Fruit fly (Drosophila melanogaster) whole organism, embryonic: ENCODE data around the gene meigo.

ENCODE experiments used
- CG10431 ChIP-seq: fragments of 200-800 bp; sonication (Bioruptor generic); optimal IDR thresholded peaks from 3 replicates; lab custom pipeline; 2018; ENCODE audit warnings: missing biosample characterization, mild to moderate bottlenecking, missing genetic modification characterization
- CG12104 ChIP-seq: fragments of 200-800 bp; sonication (Bioruptor generic); optimal IDR thresholded peaks from 3 replicates; lab custom pipeline; 2016; ENCODE audit warnings: missing biosample characterization, missing genetic modification characterization
- CG12769 ChIP-seq: fragments of 200-800 bp; sonication (Bioruptor generic); optimal IDR thresholded peaks from 2 replicates; lab custom pipeline; 2019; ENCODE audit warnings: missing biosample characterization, mild to moderate bottlenecking, missing genetic modification characterization, moderate library complexity
- CG14860 ChIP-seq: fragments of 200-800 bp; sonication (Bioruptor generic); IDR thresholded peaks from 3 replicates; pipeline ENCODE4 v1.3.6; 2022; ENCODE audit warnings: missing biosample characterization, missing genetic modification characterization; ENCODE audit not compliant: partially characterized antibody
- CG16779 ChIP-seq: fragments of 200-800 bp; sonication (Bioruptor generic); IDR thresholded peaks from 2 replicates; pipeline ENCODE4 v1.3.6; 2022; ENCODE audit warnings: missing biosample characterization, missing genetic modification characterization
- CG17612 ChIP-seq: fragments of 200-800 bp; sonication (Bioruptor generic); IDR thresholded peaks from 2 replicates; pipeline ENCODE4 v1.3.6; 2022; ENCODE audit warnings: missing biosample characterization, missing genetic modification characterization
- CG2875 ChIP-seq: fragments of 200-800 bp; sonication (Bioruptor generic); optimal IDR thresholded peaks from 2 replicates; lab custom pipeline; 2017; ENCODE audit warnings: missing biosample characterization, mild to moderate bottlenecking, missing genetic modification characterization, missing genetic modification reagents
- CG31224 ChIP-seq: fragments of 200-800 bp; sonication (Bioruptor generic); IDR thresholded peaks from 2 replicates; pipeline ENCODE4 v1.3.6; 2022; ENCODE audit warnings: missing biosample characterization, missing genetic modification characterization
- CG3995 ChIP-seq: fragments of 200-800 bp; sonication (Bioruptor generic); optimal IDR thresholded peaks from 3 replicates; lab custom pipeline; 2016; ENCODE audit warnings: missing biosample characterization, missing genetic modification characterization
- CG4360 ChIP-seq: fragments of 200-800 bp; sonication (Bioruptor generic); IDR thresholded peaks from 2 replicates; pipeline ENCODE4 v1.3.6; 2022; ENCODE audit warnings: missing biosample characterization, missing genetic modification characterization
- CG6683 ChIP-seq: fragments of 200-800 bp; sonication (Bioruptor generic); optimal IDR thresholded peaks from 2 replicates; lab custom pipeline; 2017; ENCODE audit warnings: missing biosample characterization, mild to moderate bottlenecking, missing genetic modification characterization, missing genetic modification reagents
- CG6813 ChIP-seq: fragments of 200-800 bp; sonication (Bioruptor generic); optimal IDR thresholded peaks from 2 replicates; lab custom pipeline; 2017; ENCODE audit warnings: missing biosample characterization, missing genetic modification characterization, mild to moderate bottlenecking, moderate library complexity, missing genetic modification reagents
- CG7987 ChIP-seq: fragments of 200-800 bp; sonication (Bioruptor generic); optimal IDR thresholded peaks from 2 replicates; lab custom pipeline; 2018; ENCODE audit warnings: missing biosample characterization, mild to moderate bottlenecking, missing genetic modification characterization, moderate library complexity
- CG9215 ChIP-seq: fragments of 200-800 bp; sonication (Bioruptor generic); IDR thresholded peaks from 2 replicates; pipeline ENCODE4 v1.3.6; 2022; ENCODE audit warnings: missing biosample characterization, missing genetic modification characterization
- CG9817 ChIP-seq: fragments of 200-800 bp; sonication (Bioruptor generic); optimal IDR thresholded peaks from 2 replicates; lab custom pipeline; 2018; ENCODE audit warnings: missing biosample characterization, mild to moderate bottlenecking, missing genetic modification characterization, moderate library complexity
- D ChIP-seq, 2 experiments: fragments of 200-800 bp in 1 of 2; fragments of >200 bp in 1 of 2; sonication (Bioruptor generic) in 1 of 2; optimal IDR thresholded peaks; 2 replicates in 1 of 2; 3 replicates in 1 of 2; lab custom pipeline; 2017; ENCODE audit warnings: mild to moderate bottlenecking in 1 of 2, missing biosample characterization in 1 of 2, missing genetic modification characterization in 1 of 2, missing genetic modification reagents in 1 of 2
- Drgx ChIP-seq: fragments of 200-800 bp; sonication (Bioruptor generic); IDR thresholded peaks from 2 replicates; pipeline ENCODE4 v1.3.6; 2022; ENCODE audit warnings: missing biosample characterization, missing genetic modification characterization
- Gug ChIP-seq: fragments of 200-800 bp; sonication (Bioruptor generic); IDR thresholded peaks from 4 replicates; pipeline ENCODE4 v1.3.6; 2022; ENCODE audit warnings: missing biosample characterization, missing genetic modification characterization
- HHEX ChIP-seq: fragments of 200-800 bp; sonication (Bioruptor generic); optimal IDR thresholded peaks from 3 replicates; lab custom pipeline; 2017; ENCODE audit warnings: missing biosample characterization, mild to moderate bottlenecking, missing genetic modification characterization, missing genetic modification reagents
- Mad ChIP-seq: fragments of 200-800 bp; sonication (Bioruptor generic); optimal IDR thresholded peaks from 2 replicates; lab custom pipeline; 2016; ENCODE audit warnings: missing biosample characterization, missing genetic modification characterization
- Oli ChIP-seq: fragments of 200-800 bp; sonication (Bioruptor generic); optimal IDR thresholded peaks from 2 replicates; lab custom pipeline; 2018; ENCODE audit warnings: missing biosample characterization, mild to moderate bottlenecking, missing genetic modification characterization, moderate library complexity
- Opbp ChIP-seq: fragments of 200-800 bp; sonication (Bioruptor generic); IDR thresholded peaks from 3 replicates; pipeline ENCODE4 v1.3.6; 2022; ENCODE audit warnings: missing biosample characterization, missing genetic modification characterization; ENCODE audit not compliant: partially characterized antibody
- Sox102F ChIP-seq: fragments of 200-800 bp; sonication (Bioruptor generic); optimal IDR thresholded peaks from 2 replicates; lab custom pipeline; 2018; ENCODE audit warnings: missing biosample characterization, mild to moderate bottlenecking, missing genetic modification characterization, moderate library complexity
- aop ChIP-seq: fragments of 200-800 bp; sonication (Bioruptor generic); IDR thresholded peaks from 2 replicates; pipeline ENCODE4 v1.3.6; 2022; ENCODE audit warnings: missing biosample characterization, missing genetic modification characterization
- ash1 ChIP-seq: fragments of 200-800 bp; sonication (Bioruptor generic); optimal IDR thresholded peaks from 2 replicates; lab custom pipeline; 2018; ENCODE audit warnings: missing biosample characterization, mild to moderate bottlenecking, missing genetic modification characterization
- chif ChIP-seq, 2 experiments: fragments of 200-800 bp; sonication (Bioruptor generic); optimal IDR thresholded peaks; 3 replicates each; lab custom pipeline; 2016; ENCODE audit warnings: missing biosample characterization in 2 of 2, missing genetic modification characterization in 2 of 2
- chinmo ChIP-seq: fragments of 200-800 bp; sonication (Bioruptor generic); IDR thresholded peaks from 4 replicates; pipeline ENCODE4 v1.3.6; 2022; ENCODE audit warnings: missing biosample characterization, missing genetic modification characterization; ENCODE audit not compliant: partially characterized antibody
- dati ChIP-seq: fragments of 200-800 bp; sonication (Bioruptor generic); IDR thresholded peaks from 2 replicates; pipeline ENCODE4 v1.3.6; 2022; ENCODE audit warnings: missing biosample characterization, missing genetic modification characterization
- ems ChIP-seq: fragments of 200-800 bp; sonication (Bioruptor generic); optimal IDR thresholded peaks from 3 replicates; lab custom pipeline; 2016; ENCODE audit warnings: missing biosample characterization, missing genetic modification characterization
- en ChIP-seq: fragments of 200-800 bp; sonication (Bioruptor generic); optimal IDR thresholded peaks from 2 replicates; lab custom pipeline; 2016; ENCODE audit warnings: missing biosample characterization, missing genetic modification characterization
- rib ChIP-seq: fragments of 200-800 bp; sonication (Bioruptor generic); IDR thresholded peaks from 2 replicates; pipeline ENCODE4 v1.3.6; 2022; ENCODE audit warnings: missing biosample characterization, missing genetic modification characterization
- row ChIP-seq: fragments of 200-800 bp; sonication (Bioruptor generic); IDR thresholded peaks from 3 replicates; pipeline ENCODE4 v1.3.6; 2022; ENCODE audit warnings: missing biosample characterization, missing genetic modification characterization
- schlank ChIP-seq: fragments of 200-800 bp; sonication (Bioruptor generic); optimal IDR thresholded peaks from 2 replicates; lab custom pipeline; 2018; ENCODE audit warnings: missing biosample characterization, mild to moderate bottlenecking, missing genetic modification characterization
- ssp ChIP-seq: fragments of 200-800 bp; sonication (Bioruptor generic); IDR thresholded peaks from 2 replicates; pipeline ENCODE4 v1.3.6; 2022; ENCODE audit warnings: missing biosample characterization, missing genetic modification characterization
- stc ChIP-seq: fragments of 200-800 bp; sonication (Bioruptor generic); IDR thresholded peaks from 2 replicates; pipeline ENCODE4 v1.3.6; 2022; ENCODE audit warnings: missing biosample characterization, missing genetic modification characterization
- tll ChIP-seq, 2 experiments: fragments of 200-800 bp in 1 of 2; fragments of >200 bp in 1 of 2; sonication (Bioruptor generic) in 1 of 2; optimal IDR thresholded peaks; 2 replicates each; lab custom pipeline; 2017 to 2019; ENCODE audit warnings: missing biosample characterization in 2 of 2, missing genetic modification characterization in 2 of 2, mild to moderate bottlenecking in 1 of 2, moderate library complexity in 1 of 2
- tx ChIP-seq: fragments of 200-800 bp; sonication (Bioruptor generic); optimal IDR thresholded peaks from 2 replicates; lab custom pipeline; 2016; ENCODE audit warnings: missing biosample characterization, missing genetic modification characterization
- unpg ChIP-seq: fragments of 200-800 bp; sonication (Bioruptor generic); optimal IDR thresholded peaks from 3 replicates; lab custom pipeline; 2018; ENCODE audit warnings: missing biosample characterization, mild to moderate bottlenecking, missing genetic modification characterization, moderate library complexity
- z ChIP-seq: fragments of 200-800 bp; sonication (Bioruptor generic); IDR thresholded peaks from 3 replicates; pipeline ENCODE4 v1.3.6; 2022; ENCODE audit warnings: missing biosample characterization, missing genetic modification characterization
- zen2 ChIP-seq: fragments of 200-800 bp; sonication (Bioruptor generic); IDR thresholded peaks from 3 replicates; pipeline ENCODE4 v1.3.6; 2022; ENCODE audit warnings: missing biosample characterization, missing genetic modification characterization; ENCODE audit not compliant: partially characterized antibody

The meigo gene

dm6 chr3R:21185655-21186054, 47.6 kb downstream of the meigo start (continued):
- TF ChIP-seq zen2 (GFP tag; lab: Robert Waterston, UW) (no peak), ssp (GFP tag; lab: Robert Waterston, UW) (no peak), dati (GFP tag; lab: Robert Waterston, UW) (no peak), HHEX (GFP tag; lab: Kevin White, UChicago) (no peak), Oli (tag; lab: Kevin White, UChicago) (no peak), chinmo (GFP tag; lab: Robert Waterston, UW) (0 out of 4 replicates have a peak, but pooled peaks have one; percentile 31), ems (no peak), CG3995 (no peak), CG7987 (GFP tag; lab: Kevin White, UChicago) (no peak), CG31224 (no peak), stc (GFP tag; lab: Robert Waterston, UW) (no peak), CG17612 (GFP tag; lab: Robert Waterston, UW) (no peak), CG12769 (tag; lab: Kevin White, UChicago) (peak; percentile 11), D (optimal IDR thresholded peaks at IDR 0.05; lab: Kevin White, UChicago) (no peak), D (GFP tag; optimal IDR thresholded peaks at IDR 0.05; lab: Kevin White, UChicago) (no peak), z (GFP tag; lab: Robert Waterston, UW) (no peak), CG2875 (GFP tag; lab: Kevin White, UChicago) (no peak), CG14860 (GFP tag; lab: Robert Waterston, UW) (no peak), CG9817 (tag; lab: Kevin White, UChicago) (no peak), CG10431 (GFP tag; lab: Kevin White, UChicago) (no peak), rib (peak; percentile 70; the same call in 1 of the 2 replicates), Gug (GFP tag; lab: Robert Waterston, UW) (no peak), schlank (tag; lab: Kevin White, UChicago) (no peak), tx (GFP tag; lab: Kevin White, UChicago) (no peak), Mad (GFP tag; lab: Kevin White, UChicago) (no peak), CG6813 (GFP tag; lab: Kevin White, UChicago) (no peak), CG12104 (GFP tag; lab: Kevin White, UChicago) (no peak), en (GFP tag; lab: Kevin White, UChicago) (no peak), unpg (GFP tag; lab: Kevin White, UChicago) (no peak), tll (GFP tag; optimal IDR thresholded peaks at IDR 0.05; lab: Kevin White, UChicago) (no peak), ash1 (GFP tag; lab: Kevin White, UChicago) (no peak), CG9215 (GFP tag; lab: Robert Waterston, UW) (no peak), aop (no peak), chif (GFP tag; optimal IDR thresholded peaks at IDR 0.05; lab: Kevin White, UChicago) (no peak), CG6683 (GFP tag; lab: Kevin White, UChicago) (no peak), Drgx (no peak), Opbp (GFP tag; lab: Robert Waterston, UW) (no peak), CG4360 (GFP tag; lab: Robert Waterston, UW) (no peak), CG16779 (no peak), Sox102F (GFP tag; lab: Kevin White, UChicago) (no peak), row (GFP tag; lab: Robert Waterston, UW) (no peak)
- TF ChIP-seq, all 482 proteins: peak for 9
